Worm (Caenorhabditis elegans) whole organism, L2 larva: ENCODE measurements around the gene B0024.15.

ENCODE experiments used
- C34F6.9 ChIP-seq: fragments of 150-350 bp; optimal IDR thresholded peaks from 2 replicates; lab custom pipeline; 2014; ENCODE audit warnings: missing biosample characterization, missing genetic modification characterization
- F13H6.1 ChIP-seq: sonication (generic microtip); optimal IDR thresholded peaks from 2 replicates; lab custom pipeline; 2016; ENCODE audit warnings: missing genetic modification characterization, missing compliant biosample characterization
- ZK546.5 ChIP-seq: sonication (generic microtip); optimal IDR thresholded peaks from 2 replicates; lab custom pipeline; 2017; ENCODE audit warnings: missing biosample characterization, missing genetic modification characterization
- alr-1 ChIP-seq: fragments of 150-350 bp; optimal IDR thresholded peaks from 2 replicates; lab custom pipeline; 2014; ENCODE audit warnings: missing biosample characterization, missing genetic modification characterization
- aly-2 ChIP-seq: fragments of 150-350 bp; optimal IDR thresholded peaks from 2 replicates; lab custom pipeline; 2014; ENCODE audit warnings: missing biosample characterization, missing genetic modification characterization
- ama-1 ChIP-seq: fragments of 150-350 bp; optimal IDR thresholded peaks from 2 replicates; lab custom pipeline; 2018; ENCODE audit warnings: inconsistent platforms
- blmp-1 ChIP-seq: sonication (generic microtip); optimal IDR thresholded peaks from 2 replicates; lab custom pipeline; 2017; ENCODE audit warnings: missing genetic modification characterization, mild to moderate bottlenecking, missing compliant biosample characterization, antibody characterized with exemption, moderate library complexity; ENCODE audit not compliant: insufficient read depth
- ceh-16 ChIP-seq: fragments of 150-350 bp; optimal IDR thresholded peaks from 2 replicates; lab custom pipeline; 2014; ENCODE audit warnings: missing biosample characterization, missing genetic modification characterization
- ceh-82 ChIP-seq: fragments of 150-350 bp; optimal IDR thresholded peaks from 2 replicates; lab custom pipeline; 2014; ENCODE audit warnings: missing biosample characterization, missing genetic modification characterization
- dmd-4 ChIP-seq: sonication (generic microtip); optimal IDR thresholded peaks from 2 replicates; lab custom pipeline; 2017; ENCODE audit warnings: missing biosample characterization, missing genetic modification characterization
- fos-1 ChIP-seq: fragments of 150-350 bp; optimal IDR thresholded peaks from 2 replicates; lab custom pipeline; 2014; ENCODE audit warnings: missing biosample characterization, missing genetic modification characterization
- lin-13 ChIP-seq: fragments of 150-350 bp; optimal IDR thresholded peaks from 2 replicates; lab custom pipeline; 2014; ENCODE audit warnings: missing biosample characterization, missing genetic modification reagents, missing genetic modification characterization
- lin-39 ChIP-seq: fragments of 150-350 bp; optimal IDR thresholded peaks from 2 replicates; lab custom pipeline; 2014; ENCODE audit warnings: missing biosample characterization, missing genetic modification reagents, missing genetic modification characterization
- lsy-2 ChIP-seq, 2 experiments: fragments of 150-350 bp in 1 of 2; sonication (generic microtip) in 1 of 2; optimal IDR thresholded peaks; 2 replicates each; lab custom pipeline; 2014 to 2017; ENCODE audit warnings: missing biosample characterization in 2 of 2, missing genetic modification characterization in 2 of 2
- mab-5 ChIP-seq: fragments of 150-350 bp; optimal IDR thresholded peaks from 2 replicates; lab custom pipeline; 2014; ENCODE audit warnings: missing biosample characterization, missing genetic modification characterization
- mdl-1 ChIP-seq, 2 experiments: fragments of 150-350 bp in 1 of 2; sonication (generic microtip) in 1 of 2; optimal IDR thresholded peaks; 2 replicates each; lab custom pipeline; 2017; ENCODE audit warnings: missing biosample characterization in 2 of 2, missing genetic modification characterization in 2 of 2
- nhr-10 ChIP-seq: sonication (generic microtip); optimal IDR thresholded peaks from 2 replicates; lab custom pipeline; 2017; ENCODE audit warnings: missing biosample characterization, missing genetic modification characterization
- nhr-11 ChIP-seq: fragments of 150-350 bp; optimal IDR thresholded peaks from 2 replicates; lab custom pipeline; 2014; ENCODE audit warnings: missing biosample characterization, missing genetic modification characterization
- nhr-129 ChIP-seq: fragments of 150-350 bp; optimal IDR thresholded peaks from 2 replicates; lab custom pipeline; 2014; ENCODE audit warnings: missing biosample characterization, missing genetic modification characterization
- nhr-237 ChIP-seq: fragments of 150-350 bp; optimal IDR thresholded peaks from 2 replicates; lab custom pipeline; 2014; ENCODE audit warnings: missing biosample characterization, missing genetic modification characterization
- nhr-6 ChIP-seq: fragments of 150-350 bp; optimal IDR thresholded peaks from 2 replicates; lab custom pipeline; 2014; ENCODE audit warnings: missing biosample characterization, missing genetic modification characterization
- nhr-77 ChIP-seq: fragments of 150-350 bp; optimal IDR thresholded peaks from 2 replicates; lab custom pipeline; 2014; ENCODE audit warnings: missing biosample characterization, missing genetic modification characterization
- peb-1 ChIP-seq: fragments of 150-350 bp; optimal IDR thresholded peaks from 2 replicates; lab custom pipeline; 2014; ENCODE audit warnings: missing biosample characterization, missing genetic modification characterization
- sem-4 ChIP-seq: fragments of 150-350 bp; optimal IDR thresholded peaks from 2 replicates; lab custom pipeline; 2014; ENCODE audit warnings: missing biosample characterization, missing genetic modification reagents, missing genetic modification characterization
- sma-3 ChIP-seq: sonication (generic microtip); optimal IDR thresholded peaks from 2 replicates; lab custom pipeline; 2016; ENCODE audit warnings: missing genetic modification reagents, missing genetic modification characterization, missing compliant biosample characterization
- sma-9 ChIP-seq, 2 experiments: fragments of 150-350 bp in 1 of 2; sonication (generic microtip) in 1 of 2; optimal IDR thresholded peaks; 2 replicates each; lab custom pipeline; 2014 to 2016; ENCODE audit warnings: missing genetic modification characterization in 2 of 2, mild to moderate bottlenecking in 1 of 2, missing biosample characterization in 1 of 2, missing compliant biosample characterization in 1 of 2, missing genetic modification reagents in 1 of 2, moderate library complexity in 1 of 2
- unc-39 ChIP-seq: fragments of 150-350 bp; optimal IDR thresholded peaks from 2 replicates; lab custom pipeline; 2014; ENCODE audit warnings: missing biosample characterization, missing genetic modification characterization
- unc-55 ChIP-seq: fragments of 150-350 bp; sonication (generic microtip); optimal IDR thresholded peaks from 3 replicates; lab custom pipeline; 2014; ENCODE audit warnings: missing biosample characterization, missing genetic modification reagents, missing genetic modification characterization
- unc-62 ChIP-seq: fragments of 150-350 bp; optimal IDR thresholded peaks from 2 replicates; lab custom pipeline; 2014; ENCODE audit warnings: missing biosample characterization, missing genetic modification reagents, missing genetic modification characterization
- zag-1 ChIP-seq: fragments of 150-350 bp; optimal IDR thresholded peaks from 2 replicates; lab custom pipeline; 2014; ENCODE audit warnings: missing biosample characterization, missing genetic modification characterization
- ztf-11 ChIP-seq: sonication (generic microtip); optimal IDR thresholded peaks from 2 replicates; lab custom pipeline; 2017; ENCODE audit warnings: missing biosample characterization, missing genetic modification characterization
- ztf-4 ChIP-seq: fragments of 150-350 bp; optimal IDR thresholded peaks from 2 replicates; lab custom pipeline; 2014; ENCODE audit warnings: missing biosample characterization, missing genetic modification characterization

Gene B0024.15

ce11 chrV:10256050-10256449, 33.8 kb upstream of the B0024.15 start, which contains the start of gene nhr-232:
Gene nhr-232, plus strand, starts transcription at chrV:10256170.
- TF ChIP-seq fos-1 (tag; lab: Kevin White, UChicago): peak; percentile 80
- TF ChIP-seq lin-13 (GFP tag; lab: Kevin White, UChicago): no peak
- TF ChIP-seq sma-9 (GFP tag; optimal IDR thresholded peaks at IDR 0.05; lab: Kevin White, UChicago): peak; percentile 55
- no peak for TF ChIP-seq sma-9 (tag; optimal IDR thresholded peaks at IDR 0.05; lab: Kevin White, UChicago)
- TF ChIP-seq ceh-16 (tag; lab: Kevin White, UChicago): no peak
- TF ChIP-seq F13H6.1 (tag; lab: Kevin White, UChicago): peak; percentile 5
- no peak for TF ChIP-seq peb-1 (tag; lab: Kevin White, UChicago)

- TF ChIP-seq nhr-10: no peak
- TF ChIP-seq sma-3 (GFP tag; lab: Kevin White, UChicago): no peak
- no peak for TF ChIP-seq blmp-1 (tag; lab: Kevin White, UChicago)
- TF ChIP-seq nhr-11 (tag; lab: Kevin White, UChicago): no peak
- TF ChIP-seq nhr-77: no peak
- TF ChIP-seq zag-1 (tag; lab: Kevin White, UChicago): no peak
- no peak for TF ChIP-seq alr-1 (tag; lab: Kevin White, UChicago)
- TF ChIP-seq nhr-6 (tag; lab: Kevin White, UChicago): no peak
- TF ChIP-seq peb-1 (tag; lab: Kevin White, UChicago): no peak
Measured at ce11 chrV:10260460-10260859, 29.4 kb upstream of the B0024.15 start, which contains the start of gene sri-18. Gene sri-18, minus strand, starts transcription at chrV:10260560.

ce11 chrV:10265019-10265418, 24.8 kb upstream of the B0024.15 start:
- TF ChIP-seq unc-62 (GFP tag; lab: Kevin White, UChicago) (no peak), nhr-6 (tag; lab: Kevin White, UChicago) (no peak), unc-39 (tag; lab: Kevin White, UChicago) (no peak), nhr-10 (no peak), peb-1 (tag; lab: Kevin White, UChicago) (no peak), ztf-4 (no peak), nhr-237 (no peak), sem-4 (no peak), aly-2 (no peak), sma-9 (GFP tag; optimal IDR thresholded peaks at IDR 0.05; lab: Kevin White, UChicago) (no peak), sma-9 (tag; optimal IDR thresholded peaks at IDR 0.05; lab: Kevin White, UChicago) (no peak), nhr-129 (no peak), mab-5 (no peak), fos-1 (tag; lab: Kevin White, UChicago) (no peak), ama-1 (lab: Kevin White, UChicago) (no peak)
- TF ChIP-seq, all 48 proteins: peak for 0

DNA sequence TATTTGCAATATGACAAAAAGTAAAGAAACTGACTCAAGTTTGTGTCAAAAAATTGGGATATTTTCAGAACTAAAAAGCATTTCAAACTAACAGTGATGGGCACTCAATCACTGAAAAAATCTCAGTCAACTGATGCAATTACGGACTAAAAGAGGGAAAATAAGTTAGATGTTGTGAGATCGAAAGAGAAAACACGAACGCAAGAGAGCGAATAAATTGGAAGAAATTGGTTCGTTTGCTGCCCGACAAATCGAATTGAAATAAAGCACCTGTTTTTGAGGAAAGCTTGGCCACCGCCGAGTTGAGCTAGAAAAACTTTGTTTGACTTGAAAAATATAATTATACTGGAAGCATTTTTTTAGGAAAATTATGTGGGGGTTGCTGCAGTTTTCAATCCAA, 23.8 kb upstream of the B0024.15 start:
- TF ChIP-seq lin-39 (tag; lab: Kevin White, UChicago): no peak
- no peak for TF ChIP-seq blmp-1 (tag; lab: Kevin White, UChicago)
- TF ChIP-seq C34F6.9 (tag; lab: Kevin White, UChicago): no peak
- TF ChIP-seq dmd-4 (tag; lab: Kevin White, UChicago): no peak
- no peak for TF ChIP-seq F13H6.1 (tag; lab: Kevin White, UChicago)
- TF ChIP-seq peb-1 (tag; lab: Kevin White, UChicago): no peak
- TF ChIP-seq lsy-2 (tag; optimal IDR thresholded peaks at IDR 0.05; lab: Kevin White, UChicago): no peak
- TF ChIP-seq nhr-6 (tag; lab: Kevin White, UChicago): no peak
- TF ChIP-seq nhr-237: no peak
- TF ChIP-seq ztf-11 (tag; lab: Kevin White, UChicago): no peak

- TF ChIP-seq unc-55 (GFP tag; lab: Kevin White, UChicago): no peak
- no peak for TF ChIP-seq ZK546.5 (tag; lab: Kevin White, UChicago)
- TF ChIP-seq sma-9 (GFP tag; optimal IDR thresholded peaks at IDR 0.05; lab: Kevin White, UChicago): no peak
- no peak for TF ChIP-seq sma-9 (tag; optimal IDR thresholded peaks at IDR 0.05; lab: Kevin White, UChicago)
- TF ChIP-seq lsy-2 (tag; optimal IDR thresholded peaks at IDR 0.05; lab: Kevin White, UChicago): no peak
- TF ChIP-seq mdl-1 (tag; optimal IDR thresholded peaks at IDR 0.05; lab: Kevin White, UChicago): no peak
- TF ChIP-seq aly-2: no peak
- no peak for TF ChIP-seq F13H6.1 (tag; lab: Kevin White, UChicago)
- no peak for TF ChIP-seq ceh-82 (tag; lab: Kevin White, UChicago)
- no peak for TF ChIP-seq unc-39 (tag; lab: Kevin White, UChicago)
- no peak for TF ChIP-seq lin-13 (GFP tag; lab: Kevin White, UChicago)
- no peak for TF ChIP-seq ztf-4
- no peak for TF ChIP-seq nhr-129
- TF ChIP-seq, all 48 proteins: peak for 0
Measured at ce11 chrV:10270214-10270613, 19.6 kb upstream of the B0024.15 start, which contains the start of gene ric-4. Gene ric-4, minus strand, starts transcription at chrV:10270314.
